Worm (Caenorhabditis elegans): ENCODE data around the gene col-152.

The col-152 gene

DNA sequence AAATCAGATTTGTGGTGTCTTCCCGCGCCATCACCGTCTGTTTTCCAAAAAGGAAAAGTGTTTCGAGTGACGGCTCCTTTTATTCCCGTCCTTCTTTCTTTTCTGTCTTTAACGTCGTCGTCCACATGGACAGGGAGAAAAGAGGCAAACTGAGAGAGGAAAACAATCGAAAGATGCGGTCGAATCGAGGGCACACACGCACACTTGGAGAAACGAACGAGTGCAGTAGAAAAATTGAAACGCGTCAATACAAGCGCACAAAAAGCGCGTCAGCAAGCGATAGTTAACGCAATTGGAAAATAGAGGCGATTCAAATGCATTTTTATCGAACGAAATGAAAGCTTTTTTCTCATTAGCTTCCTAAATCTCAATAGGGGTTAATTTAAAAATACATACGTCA lies 23.9 kb upstream of the col-152 start (continued):
- TF ChIP-seq nhr-11 (tag; optimal IDR thresholded peaks at IDR 0.05) (no peak), lin-15B (tag; optimal IDR thresholded peaks at IDR 0.05) (peak; percentile 93), zag-1 (tag; optimal IDR thresholded peaks at IDR 0.05) (peak; percentile 32), daf-12 (tag; optimal IDR thresholded peaks at IDR 0.05) (no peak), unc-39 (tag; optimal IDR thresholded peaks at IDR 0.05) (no peak), fkh-10 (GFP tag; optimal IDR thresholded peaks at IDR 0.05) (peak; percentile 37), ceh-28 (tag; optimal IDR thresholded peaks at IDR 0.05) (peak; percentile 85), nhr-77 (tag; optimal IDR thresholded peaks at IDR 0.05) (peak; percentile 48), nhr-43 (tag; optimal IDR thresholded peaks at IDR 0.05; ENCODE audit: poor library complexity, severe bottlenecking) (peak; percentile 89)

DNA sequence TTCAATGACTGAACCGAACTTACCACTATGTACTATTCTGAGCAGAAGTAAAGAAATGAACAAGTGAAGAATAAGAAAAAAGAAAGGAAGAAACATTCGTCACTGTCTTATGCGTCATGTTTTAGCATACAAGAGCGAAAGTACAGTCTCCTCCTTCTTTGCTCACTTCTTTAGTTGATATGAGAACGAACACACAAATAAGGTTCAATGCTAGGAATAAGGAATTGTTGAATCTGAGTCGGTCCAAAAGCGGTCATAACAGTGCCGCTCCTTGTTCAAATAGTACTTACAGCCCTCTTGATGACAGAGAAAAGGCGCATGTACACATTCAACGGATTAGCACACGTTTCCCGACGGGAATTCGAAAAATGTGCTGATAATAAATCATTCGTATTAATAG lies 21.6 kb upstream of the col-152 start, which contains the start of gene F25D1.8:
Gene F25D1.8, plus strand, starts transcription at position 301 of the 400 bp plus-strand sequence.
- no peak for TF ChIP-seq pha-4 (tag; optimal IDR thresholded peaks at IDR 0.05)
- TF ChIP-seq pqm-1 (tag; optimal IDR thresholded peaks at IDR 0.05) = peak; percentile 21

ce11 chrV:10540024-10540423 lies 20.7 kb upstream of the col-152 start, which contains the start of gene degt-1:
Gene degt-1, plus strand, starts transcription at chrV:10540324.
- TF ChIP-seq nfya-1 (tag; optimal IDR thresholded peaks at IDR 0.05; ENCODE audit: insufficient read depth) = no peak
- no peak for TF ChIP-seq skn-1 (tag; optimal IDR thresholded peaks at IDR 0.05)
- TF ChIP-seq ztf-11 (tag; optimal IDR thresholded peaks at IDR 0.05) = no peak
- no peak for TF ChIP-seq pqm-1 (tag; optimal IDR thresholded peaks at IDR 0.05)
- no peak for TF ChIP-seq eor-1 (tag; optimal IDR thresholded peaks at IDR 0.05)
- TF ChIP-seq mdl-1 (tag; optimal IDR thresholded peaks at IDR 0.05) = no peak
- TF ChIP-seq ztf-4 (tag; optimal IDR thresholded peaks at IDR 0.05) = no peak
- TF ChIP-seq ceh-9 (tag; optimal IDR thresholded peaks at IDR 0.05) = no peak
- TF ChIP-seq daf-12 (tag; optimal IDR thresholded peaks at IDR 0.05) = no peak
- no peak for TF ChIP-seq lin-15B (tag; optimal IDR thresholded peaks at IDR 0.05)
- no peak for TF ChIP-seq fkh-2 (tag; optimal IDR thresholded peaks at IDR 0.05)
- TF ChIP-seq hmg-11 (tag; optimal IDR thresholded peaks at IDR 0.05) = no peak
- TF ChIP-seq egl-5 (tag; optimal IDR thresholded peaks at IDR 0.05) = no peak
- no peak for TF ChIP-seq jun-1 (tag; optimal IDR thresholded peaks at IDR 0.05)
- no peak for TF ChIP-seq pha-4 (tag; optimal IDR thresholded peaks at IDR 0.05)
- TF ChIP-seq ZK546.5 (tag; optimal IDR thresholded peaks at IDR 0.05) = no peak

- TF ChIP-seq pqm-1 (tag; optimal IDR thresholded peaks at IDR 0.05) = peak; percentile 17
- no peak for TF ChIP-seq lsy-12 (tag; optimal IDR thresholded peaks at IDR 0.05)
- peak; percentile 68 for TF ChIP-seq nhr-77 (tag; optimal IDR thresholded peaks at IDR 0.05)
- no peak for TF ChIP-seq elt-3 (tag; optimal IDR thresholded peaks at IDR 0.05)
- peak; percentile 47 for TF ChIP-seq nhr-28 (tag; optimal IDR thresholded peaks at IDR 0.05)
- no peak for TF ChIP-seq daf-12 (tag; optimal IDR thresholded peaks at IDR 0.05)
- peak; percentile 37 for TF ChIP-seq elt-2 (tag; optimal IDR thresholded peaks at IDR 0.05)
These were observed 14.0 kb upstream of the col-152 start, which contains the start of gene F25D1.5 for ce11 chrV:10546749-10547148. Gene F25D1.5, minus strand, starts transcription at chrV:10546783.

DNA sequence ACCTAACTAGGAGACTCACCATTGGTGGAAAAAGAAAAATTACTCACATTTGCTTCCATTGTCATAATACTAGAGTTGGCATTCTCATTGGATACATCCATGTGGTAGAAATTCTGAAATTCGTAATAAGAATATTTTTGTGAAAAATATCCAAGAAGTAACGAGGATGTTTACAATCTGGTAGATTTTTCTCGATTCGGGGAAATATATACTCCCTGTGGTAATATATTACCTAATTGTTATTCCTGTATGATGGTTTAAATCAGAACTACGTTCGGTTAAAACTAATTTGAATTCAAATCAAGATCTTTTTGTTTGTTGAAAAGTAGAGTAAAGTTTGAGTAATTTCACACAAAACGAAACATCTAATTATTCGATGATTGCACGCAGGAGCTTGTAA lies 11.7 kb upstream of the col-152 start, which contains the start of gene srd-34:
Gene srd-34, minus strand, starts transcription at position 101 of the 400 bp plus-strand sequence.
- TF ChIP-seq snpc-4 (tag; optimal IDR thresholded peaks at IDR 0.05) (no peak), unc-62 (GFP tag; optimal IDR thresholded peaks at IDR 0.05) (no peak)

ce11 chrV:10549717-10550116 lies 11.0 kb upstream of the col-152 start, which contains the start of gene F32G8.2:
Gene F32G8.2, plus strand, starts transcription at chrV:10550017.
- TF ChIP-seq ceh-28 (tag; optimal IDR thresholded peaks at IDR 0.05) (no peak), sea-2 (GFP tag; optimal IDR thresholded peaks at IDR 0.05) (no peak), ztf-4 (tag; optimal IDR thresholded peaks at IDR 0.05) (no peak), ceh-9 (tag; optimal IDR thresholded peaks at IDR 0.05) (no peak), snpc-4 (tag; optimal IDR thresholded peaks at IDR 0.05) (no peak), ceh-16 (tag; optimal IDR thresholded peaks at IDR 0.05) (no peak), pha-4 (tag; optimal IDR thresholded peaks at IDR 0.05) (no peak), mml-1 (tag; optimal IDR thresholded peaks at IDR 0.05) (no peak), aly-2 (tag; optimal IDR thresholded peaks at IDR 0.05) (no peak), nhr-23 (tag; optimal IDR thresholded peaks at IDR 0.05) (no peak), lin-15B (tag; optimal IDR thresholded peaks at IDR 0.05) (no peak), elt-3 (tag; optimal IDR thresholded peaks at IDR 0.05) (no peak), pqm-1 (tag; optimal IDR thresholded peaks at IDR 0.05) (no peak), mdl-1 (tag; optimal IDR thresholded peaks at IDR 0.05) (no peak), daf-12 (tag; optimal IDR thresholded peaks at IDR 0.05) (no peak)
